Worm (Caenorhabditis elegans) whole organism, mixed stage, embryonic: Measurements from ENCODE around the gene R04F11.5.

Experiments
- M03D4.4 ChIP-seq: sonication (generic microtip); optimal IDR thresholded peaks from 2 replicates; lab custom pipeline; 2017; ENCODE audit warnings: mild to moderate bottlenecking, missing genetic modification characterization, missing compliant biosample characterization
- bed-3 ChIP-seq: fragments of 200-800 bp; sonication (Bioruptor generic); optimal IDR thresholded peaks from 3 replicates; lab custom pipeline; 2018; ENCODE audit warnings: mild to moderate bottlenecking, missing genetic modification characterization, moderate library complexity, missing compliant biosample characterization
- blmp-1 ChIP-seq: fragments of 150-350 bp; optimal IDR thresholded peaks from 2 replicates; lab custom pipeline; 2014; ENCODE audit warnings: missing biosample characterization, missing genetic modification characterization
- ceh-39 ChIP-seq: fragments of 150-350 bp; optimal IDR thresholded peaks from 2 replicates; lab custom pipeline; 2014; ENCODE audit warnings: missing biosample characterization, missing genetic modification characterization
- ceh-43 ChIP-seq: fragments of 200-800 bp; sonication (Bioruptor generic); optimal IDR thresholded peaks from 2 replicates; lab custom pipeline; 2018; ENCODE audit warnings: mild to moderate bottlenecking, missing genetic modification characterization, moderate library complexity, missing compliant biosample characterization
- ceh-83 ChIP-seq: fragments of 200-800 bp; sonication (Bioruptor generic); optimal IDR thresholded peaks from 2 replicates; lab custom pipeline; 2018; ENCODE audit warnings: mild to moderate bottlenecking, missing genetic modification characterization, missing compliant biosample characterization
- ces-1 ChIP-seq: fragments of 150-350 bp; optimal IDR thresholded peaks from 2 replicates; lab custom pipeline; 2014; ENCODE audit warnings: missing biosample characterization, missing genetic modification reagents, missing genetic modification characterization
- cnd-1 ChIP-seq: fragments of 200-800 bp; sonication (Bioruptor generic); optimal IDR thresholded peaks from 2 replicates; lab custom pipeline; 2018; ENCODE audit warnings: mild to moderate bottlenecking, missing genetic modification characterization, missing compliant biosample characterization
- drap-1 ChIP-seq: fragments of 200-800 bp; sonication (Bioruptor generic); optimal IDR thresholded peaks from 3 replicates; lab custom pipeline; 2018; ENCODE audit warnings: mild to moderate bottlenecking, missing genetic modification characterization, missing compliant biosample characterization
- elt-1 ChIP-seq: sonication (generic microtip); optimal IDR thresholded peaks from 2 replicates; lab custom pipeline; 2017; ENCODE audit warnings: missing genetic modification characterization, mild to moderate bottlenecking, missing compliant biosample characterization, antibody characterized with exemption, moderate library complexity, borderline replicate concordance; ENCODE audit not compliant: insufficient read depth
- elt-3 ChIP-seq: fragments of 150-350 bp; optimal IDR thresholded peaks from 2 replicates; lab custom pipeline; 2014; ENCODE audit warnings: missing biosample characterization, missing genetic modification characterization
- flh-1 ChIP-seq: fragments of 200-800 bp; sonication (Bioruptor generic); optimal IDR thresholded peaks from 2 replicates; lab custom pipeline; 2018; ENCODE audit warnings: mild to moderate bottlenecking, missing genetic modification characterization, moderate library complexity, missing compliant biosample characterization
- ham-2 ChIP-seq: fragments of 200-800 bp; sonication (Bioruptor generic); optimal IDR thresholded peaks from 2 replicates; lab custom pipeline; 2018; ENCODE audit warnings: mild to moderate bottlenecking, missing genetic modification characterization, missing compliant biosample characterization
- hlh-1 ChIP-seq: fragments of 150-350 bp; optimal IDR thresholded peaks from 2 replicates; lab custom pipeline; 2014; ENCODE audit warnings: missing biosample characterization, missing genetic modification reagents, missing genetic modification characterization
- lin-13 ChIP-seq: fragments of 150-350 bp; optimal IDR thresholded peaks from 2 replicates; lab custom pipeline; 2014; ENCODE audit warnings: missing biosample characterization, missing genetic modification characterization
- lin-32 ChIP-seq: fragments of 200-800 bp; sonication (Bioruptor generic); optimal IDR thresholded peaks from 2 replicates; lab custom pipeline; 2018; ENCODE audit warnings: mild to moderate bottlenecking, missing genetic modification characterization, missing compliant biosample characterization
- lsy-2 ChIP-seq: fragments of 150-350 bp; optimal IDR thresholded peaks from 2 replicates; lab custom pipeline; 2014; ENCODE audit warnings: missing biosample characterization, missing genetic modification characterization
- mab-5 ChIP-seq: fragments of 150-350 bp; optimal IDR thresholded peaks from 2 replicates; lab custom pipeline; 2014; ENCODE audit warnings: missing biosample characterization, missing genetic modification characterization
- mep-1 ChIP-seq: fragments of 150-350 bp; optimal IDR thresholded peaks from 2 replicates; lab custom pipeline; 2017; ENCODE audit warnings: missing biosample characterization, missing genetic modification reagents, missing genetic modification characterization, inconsistent platforms
- mls-2 ChIP-seq: sonication (generic microtip); optimal IDR thresholded peaks from 2 replicates; lab custom pipeline; 2016; ENCODE audit warnings: mild to moderate bottlenecking, missing genetic modification characterization, moderate library complexity, missing compliant biosample characterization
- nhr-12 ChIP-seq: fragments of 150-350 bp; optimal IDR thresholded peaks from 2 replicates; lab custom pipeline; 2014; ENCODE audit warnings: missing biosample characterization, missing genetic modification characterization
- nhr-2 ChIP-seq: fragments of 150-350 bp; optimal IDR thresholded peaks from 2 replicates; lab custom pipeline; 2014; ENCODE audit warnings: missing biosample characterization, missing genetic modification characterization
- nhr-237 ChIP-seq: fragments of 150-350 bp; optimal IDR thresholded peaks from 2 replicates; lab custom pipeline; 2014; ENCODE audit warnings: missing biosample characterization, missing genetic modification characterization
- nhr-28 ChIP-seq: fragments of 150-350 bp; optimal IDR thresholded peaks from 2 replicates; lab custom pipeline; 2014; ENCODE audit warnings: missing biosample characterization, missing genetic modification characterization
- nhr-76 ChIP-seq: sonication (generic microtip); optimal IDR thresholded peaks from 2 replicates; lab custom pipeline; 2017; ENCODE audit warnings: missing biosample characterization, missing genetic modification characterization
- pha-4 ChIP-seq: fragments of 150-350 bp; optimal IDR thresholded peaks from 2 replicates; lab custom pipeline; 2018; ENCODE audit warnings: missing biosample characterization, missing genetic modification reagents, missing genetic modification characterization
- sem-2 ChIP-seq: fragments of 200-800 bp; sonication (Bioruptor generic); optimal IDR thresholded peaks from 2 replicates; lab custom pipeline; 2018; ENCODE audit warnings: mild to moderate bottlenecking, missing genetic modification characterization, missing compliant biosample characterization
- snpc-4 ChIP-seq: fragments of 150-350 bp; optimal IDR thresholded peaks from 2 replicates; lab custom pipeline; 2014; ENCODE audit warnings: missing biosample characterization, missing genetic modification characterization
- sptf-1 ChIP-seq: sonication (generic microtip); optimal IDR thresholded peaks from 2 replicates; lab custom pipeline; 2017; ENCODE audit warnings: mild to moderate bottlenecking, missing genetic modification characterization, moderate library complexity, missing compliant biosample characterization
- tbx-8 ChIP-seq: fragments of 200-800 bp; sonication (Bioruptor generic); optimal IDR thresholded peaks from 2 replicates; lab custom pipeline; 2018; ENCODE audit warnings: mild to moderate bottlenecking, missing genetic modification characterization, moderate library complexity, missing compliant biosample characterization
- unc-120 ChIP-seq: sonication (generic microtip); optimal IDR thresholded peaks from 2 replicates; lab custom pipeline; 2017; ENCODE audit warnings: missing genetic modification characterization, missing compliant biosample characterization; ENCODE audit not compliant: poor library complexity, severe bottlenecking
- unc-39 ChIP-seq: fragments of 150-350 bp; optimal IDR thresholded peaks from 2 replicates; lab custom pipeline; 2014; ENCODE audit warnings: missing biosample characterization, missing genetic modification characterization
- unc-62 ChIP-seq: fragments of 150-350 bp; optimal IDR thresholded peaks from 2 replicates; lab custom pipeline; 2014; ENCODE audit warnings: missing biosample characterization, missing genetic modification reagents, missing genetic modification characterization
- zip-8 ChIP-seq: fragments of 150-350 bp; optimal IDR thresholded peaks from 2 replicates; lab custom pipeline; 2014; ENCODE audit warnings: missing biosample characterization, missing genetic modification characterization
- ztf-11 ChIP-seq: fragments of 150-350 bp; optimal IDR thresholded peaks from 2 replicates; lab custom pipeline; 2014; ENCODE audit warnings: missing biosample characterization, missing genetic modification characterization

Gene R04F11.5

DNA sequence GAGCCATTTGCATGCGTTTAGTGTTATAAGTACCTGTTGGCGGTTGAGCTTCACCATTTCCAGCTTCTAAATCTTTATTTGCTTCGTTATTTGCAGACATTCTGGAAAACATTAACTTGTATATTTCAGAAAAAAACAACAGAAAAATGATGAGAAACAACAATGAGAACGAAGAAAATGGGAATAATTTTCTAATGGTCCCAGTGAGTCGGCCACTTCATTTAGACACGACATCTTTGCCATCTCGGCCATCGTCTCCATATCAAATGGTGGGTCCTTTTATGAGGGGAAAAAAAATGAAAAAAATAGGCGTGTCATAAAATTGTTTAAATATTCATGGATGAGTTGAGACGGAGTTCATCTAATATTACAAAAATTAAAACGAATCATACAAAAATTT is 28.0 kb upstream of the R04F11.5 start, which contains the start of gene snb-2:
TSS of gene snb-2 (minus strand) at position 101 of the 400 bp plus-strand sequence.
- no peak for TF ChIP-seq flh-1 (GFP tag; lab: Kevin White, UChicago)
- TF ChIP-seq unc-39 (tag; lab: Kevin White, UChicago): no peak
- no peak for TF ChIP-seq unc-62
- TF ChIP-seq nhr-2 (tag; lab: Kevin White, UChicago): no peak
- no peak for TF ChIP-seq pha-4 (tag; lab: Kevin White, UChicago)
- TF ChIP-seq nhr-237 (tag; lab: Kevin White, UChicago): no peak
- no peak for TF ChIP-seq unc-120 (tag; lab: Kevin White, UChicago)
- no peak for TF ChIP-seq lin-13 (tag; lab: Kevin White, UChicago)
- no peak for TF ChIP-seq lsy-2 (tag; lab: Kevin White, UChicago)
- no peak for TF ChIP-seq ceh-39
- TF ChIP-seq sptf-1 (tag; lab: Kevin White, UChicago): no peak
- no peak for TF ChIP-seq elt-1 (tag; lab: Kevin White, UChicago)
- no peak for TF ChIP-seq ceh-43 (GFP tag; lab: Kevin White, UChicago)
- TF ChIP-seq blmp-1 (tag; lab: Kevin White, UChicago): no peak
- no peak for TF ChIP-seq nhr-76
- TF ChIP-seq drap-1 (GFP tag; lab: Kevin White, UChicago): no peak

- TF ChIP-seq ceh-39: no peak
- no peak for TF ChIP-seq lin-32 (GFP tag; lab: Kevin White, UChicago)
- no peak for TF ChIP-seq lsy-2 (tag; lab: Kevin White, UChicago)
- TF ChIP-seq tbx-8 (GFP tag; lab: Kevin White, UChicago): no peak
These were observed 27.0 kb upstream of the R04F11.5 start, which contains the start of gene F23H12.3 for ce11 chrV:12344845-12345244. Gene F23H12.3 (plus strand): TSS chrV:12345145.

DNA sequence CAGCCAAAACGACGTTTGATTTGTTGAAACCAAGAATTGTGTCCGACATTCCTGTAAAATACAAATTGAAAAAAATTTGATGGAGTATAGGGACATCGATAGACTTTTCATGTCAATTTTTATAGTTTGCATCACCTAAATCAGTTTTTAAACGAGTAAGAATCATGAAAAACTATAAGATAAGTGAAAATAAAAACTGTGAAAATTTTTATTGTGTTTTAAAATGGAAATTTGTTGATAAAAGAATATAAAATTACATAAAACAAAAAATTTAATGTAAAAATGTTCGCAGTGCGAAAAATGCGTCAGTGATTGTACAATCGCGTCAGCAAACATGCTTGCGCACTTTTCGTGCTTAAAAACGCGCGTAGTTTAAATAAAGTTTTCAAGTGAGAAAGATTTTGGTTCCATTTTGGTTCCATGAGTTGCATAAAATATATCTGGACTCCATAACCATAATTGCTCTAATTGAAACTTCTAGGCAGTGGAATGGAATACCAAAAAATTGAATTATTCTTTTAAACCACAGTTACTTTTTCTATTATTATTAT is 25.7 kb upstream of the R04F11.5 start, which contains the start of gene tomm-20:
TSS of gene tomm-20 (minus strand) at position 51 of the 551 bp plus-strand sequence.
- peak; percentile 47 for TF ChIP-seq ceh-39
- TF ChIP-seq sptf-1 (tag; lab: Kevin White, UChicago): peak; percentile 86
- TF ChIP-seq mab-5 (tag; lab: Kevin White, UChicago): no peak
- no peak for TF ChIP-seq blmp-1 (tag; lab: Kevin White, UChicago)
- TF ChIP-seq ham-2 (GFP tag; lab: Kevin White, UChicago): no peak
- peak; percentile 30 for TF ChIP-seq bed-3
- no peak for TF ChIP-seq nhr-28
- peak; percentile 86 for TF ChIP-seq lsy-2 (tag; lab: Kevin White, UChicago)
- TF ChIP-seq mls-2 (tag; lab: Kevin White, UChicago): peak; percentile 79
- TF ChIP-seq nhr-237 (tag; lab: Kevin White, UChicago): peak; percentile 94
- TF ChIP-seq nhr-12 (tag; lab: Kevin White, UChicago): no peak
- TF ChIP-seq ceh-83: peak; percentile 58
- TF ChIP-seq ces-1 (GFP tag; lab: Kevin White, UChicago): peak; percentile 47
- no peak for TF ChIP-seq unc-39 (tag; lab: Kevin White, UChicago)
- TF ChIP-seq sem-2 (GFP tag; lab: Kevin White, UChicago): peak; percentile 26
- TF ChIP-seq ceh-43 (GFP tag; lab: Kevin White, UChicago): peak; percentile 58
- TF ChIP-seq pha-4 (tag; lab: Kevin White, UChicago): peak; percentile 77
- TF ChIP-seq tbx-8 (GFP tag; lab: Kevin White, UChicago): no peak
- TF ChIP-seq elt-3 (tag; lab: Kevin White, UChicago): no peak
- TF ChIP-seq lin-32 (GFP tag; lab: Kevin White, UChicago): no peak
- no peak for TF ChIP-seq nhr-76
- TF ChIP-seq flh-1 (GFP tag; lab: Kevin White, UChicago): no peak
- no peak for TF ChIP-seq zip-8 (tag; lab: Kevin White, UChicago)
- TF ChIP-seq nhr-2 (tag; lab: Kevin White, UChicago): peak; percentile 31
- TF ChIP-seq lin-13 (tag; lab: Kevin White, UChicago): peak; percentile 98
- TF ChIP-seq mep-1 (tag; lab: Kevin White, UChicago): peak; percentile 96
- peak; percentile 62 for TF ChIP-seq cnd-1
- peak; percentile 65 for TF ChIP-seq M03D4.4 (tag; lab: Kevin White, UChicago)
- peak; percentile 24 for TF ChIP-seq ztf-11 (tag; lab: Kevin White, UChicago)
- peak; percentile 5 for TF ChIP-seq elt-1 (tag; lab: Kevin White, UChicago)
- peak; percentile 38 for TF ChIP-seq drap-1 (GFP tag; lab: Kevin White, UChicago)
- peak; percentile 32 for TF ChIP-seq hlh-1
- no peak for TF ChIP-seq snpc-4 (tag; lab: Kevin White, UChicago)
- TF ChIP-seq unc-62: peak; percentile 50
- TF ChIP-seq unc-120 (tag; lab: Kevin White, UChicago): peak; percentile 34
